Worm (Caenorhabditis elegans) whole organism, early embryonic: ENCODE results near the gene srh-212.

Source experiments
- ama-1 ChIP-seq: fragments of 150-350 bp; optimal IDR thresholded peaks from 2 replicates; lab custom pipeline; 2014
- hmbx-1 ChIP-seq: sonication (generic microtip); optimal IDR thresholded peaks from 2 replicates; lab custom pipeline; 2016; ENCODE audit warnings: mild to moderate bottlenecking, missing genetic modification characterization, missing compliant biosample characterization
- hmg-4 ChIP-seq: fragments of 200-800 bp; sonication (Bioruptor generic); optimal IDR thresholded peaks from 2 replicates; lab custom pipeline; 2018; ENCODE audit warnings: mild to moderate bottlenecking, missing genetic modification characterization, missing compliant biosample characterization
- sea-1 ChIP-seq: fragments of 200-800 bp; sonication (Bioruptor generic); conservative IDR thresholded peaks from 2 replicates; pipeline ENCODE4 v1.3.6; 2022; ENCODE audit warnings: missing genetic modification characterization, missing compliant biosample characterization

DNA sequence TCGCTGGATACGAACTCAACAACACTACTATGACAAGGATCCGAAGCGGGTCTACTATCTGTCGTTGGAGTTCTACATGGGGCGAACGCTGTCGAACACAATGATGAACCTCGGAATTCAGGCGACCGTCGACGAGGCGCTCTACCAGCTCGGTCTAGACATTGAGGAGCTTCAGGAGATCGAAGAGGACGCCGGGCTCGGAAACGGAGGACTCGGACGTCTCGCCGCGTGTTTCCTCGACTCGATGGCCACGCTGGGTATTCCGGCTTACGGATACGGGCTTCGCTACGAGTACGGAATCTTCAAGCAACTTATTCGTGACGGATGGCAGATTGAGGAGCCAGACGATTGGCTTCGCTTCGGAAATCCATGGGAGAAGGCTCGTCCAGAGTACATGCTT lies 15.3 kb downstream of the srh-212 start:
- no peak for TF ChIP-seq hmbx-1 (tag; lab: Kevin White, UChicago)
- no peak for TF ChIP-seq ama-1 (lab: Kevin White, UChicago)
- TF ChIP-seq sea-1 (GFP tag; lab: Robert Waterston, UW): no peak
- TF ChIP-seq hmg-4: no peak
